Worm (Caenorhabditis elegans) whole organism, midembryonic: ENCODE measurements around the gene acdh-12.

Experiments
- T22C8.4 ChIP-seq: fragments of 200-800 bp; sonication (Bioruptor generic); IDR thresholded peaks from 2 replicates; pipeline ENCODE4 v1.3.6; 2022; ENCODE audit warnings: missing genetic modification characterization, missing compliant biosample characterization
- cog-1 ChIP-seq: sonication (generic microtip); optimal IDR thresholded peaks from 2 replicates; lab custom pipeline; 2016; ENCODE audit warnings: missing genetic modification characterization, missing compliant biosample characterization
- flt-1 ChIP-seq: fragments of 200-800 bp; sonication (Bioruptor generic); IDR thresholded peaks from 2 replicates; pipeline ENCODE4 v1.3.6; 2022; ENCODE audit warnings: missing genetic modification characterization, missing compliant biosample characterization
- klf-2 ChIP-seq: fragments of 200-800 bp; sonication (Bioruptor generic); conservative IDR thresholded peaks from 2 replicates; pipeline ENCODE4 v1.3.6; 2022; ENCODE audit warnings: missing genetic modification reagents, missing genetic modification characterization, missing compliant biosample characterization
- med-1 ChIP-seq: sonication (generic microtip); optimal IDR thresholded peaks from 2 replicates; lab custom pipeline; 2017; ENCODE audit warnings: missing genetic modification characterization, mild to moderate bottlenecking, missing compliant biosample characterization, antibody characterized with exemption, missing genetic modification reagents; ENCODE audit not compliant: insufficient read depth
- ref-1 ChIP-seq: fragments of 200-800 bp; sonication (Bioruptor generic); conservative IDR thresholded peaks from 2 replicates; pipeline ENCODE4 v1.3.6; 2022; ENCODE audit warnings: missing genetic modification reagents, missing genetic modification characterization, missing compliant biosample characterization
- tab-1 ChIP-seq: fragments of 200-800 bp; sonication (Bioruptor generic); IDR thresholded peaks from 2 replicates; pipeline ENCODE4 v1.3.6; 2022; ENCODE audit warnings: missing genetic modification characterization, missing compliant biosample characterization
- ztf-23 ChIP-seq: fragments of 200-800 bp; sonication (Bioruptor generic); IDR thresholded peaks from 2 replicates; pipeline ENCODE4 v1.3.6; 2022; ENCODE audit warnings: missing genetic modification reagents, missing genetic modification characterization, missing compliant biosample characterization
- ztf-29 ChIP-seq: fragments of 200-800 bp; sonication (Bioruptor generic); IDR thresholded peaks from 2 replicates; pipeline ENCODE4 v1.3.6; 2022; ENCODE audit warnings: missing genetic modification reagents, missing genetic modification characterization, missing compliant biosample characterization

Gene acdh-12

ce11 chrII:7225864-7226522 lies 30.6 kb upstream of the acdh-12 start, which contains the start of gene clh-3:
clh-3 (minus strand) TSS chrII:7225914.
- no peak for TF ChIP-seq med-1 (GFP tag; lab: Kevin White, UChicago)
- TF ChIP-seq ztf-29: no peak
- no peak for TF ChIP-seq tab-1 (GFP tag; lab: Robert Waterston, UW)
- no peak for TF ChIP-seq flt-1
- no peak for TF ChIP-seq ztf-23 (GFP tag; lab: Robert Waterston, UW)
- no peak for TF ChIP-seq klf-2 (GFP tag; lab: Robert Waterston, UW)
- TF ChIP-seq cog-1 (tag; lab: Kevin White, UChicago): no peak
- TF ChIP-seq T22C8.4 (GFP tag; lab: Robert Waterston, UW): no peak
- no peak for TF ChIP-seq ref-1

DNA sequence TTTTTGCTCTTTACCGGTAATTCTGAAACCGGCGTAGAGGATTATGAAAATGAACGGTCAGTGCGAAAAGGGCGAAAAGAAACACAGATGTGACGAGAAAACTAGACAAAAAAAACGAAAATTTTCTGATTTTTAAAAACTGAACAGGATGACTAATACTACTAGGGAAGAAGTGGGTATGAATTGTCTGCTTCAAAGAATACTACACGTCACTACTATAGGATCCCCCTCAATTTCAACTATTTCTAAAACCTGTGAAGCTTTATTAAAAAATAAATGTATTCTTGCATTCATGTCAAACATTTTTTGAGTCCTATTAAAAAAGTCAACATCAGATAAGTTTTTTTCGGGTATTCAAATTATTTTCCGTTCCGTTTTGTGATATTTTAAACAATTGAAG lies 28.6 kb upstream of the acdh-12 start:
- no peak for TF ChIP-seq med-1 (GFP tag; lab: Kevin White, UChicago)
- no peak for TF ChIP-seq cog-1 (tag; lab: Kevin White, UChicago)
- TF ChIP-seq ztf-29: no peak
- TF ChIP-seq tab-1 (GFP tag; lab: Robert Waterston, UW): no peak
- no peak for TF ChIP-seq T22C8.4 (GFP tag; lab: Robert Waterston, UW)
- no peak for TF ChIP-seq ref-1
- TF ChIP-seq ztf-23 (GFP tag; lab: Robert Waterston, UW): no peak
- no peak for TF ChIP-seq klf-2 (GFP tag; lab: Robert Waterston, UW)
- TF ChIP-seq flt-1: no peak

ce11 chrII:7217047-7217446 lies 21.6 kb upstream of the acdh-12 start, which contains the start of gene E04F6.10:
E04F6.10 (minus strand) TSS chrII:7217147.
- no peak for TF ChIP-seq med-1 (GFP tag; lab: Kevin White, UChicago)
- no peak for TF ChIP-seq ref-1
- no peak for TF ChIP-seq T22C8.4 (GFP tag; lab: Robert Waterston, UW)
- TF ChIP-seq tab-1 (GFP tag; lab: Robert Waterston, UW): no peak
- TF ChIP-seq cog-1 (tag; lab: Kevin White, UChicago): no peak
- no peak for TF ChIP-seq klf-2 (GFP tag; lab: Robert Waterston, UW)

DNA sequence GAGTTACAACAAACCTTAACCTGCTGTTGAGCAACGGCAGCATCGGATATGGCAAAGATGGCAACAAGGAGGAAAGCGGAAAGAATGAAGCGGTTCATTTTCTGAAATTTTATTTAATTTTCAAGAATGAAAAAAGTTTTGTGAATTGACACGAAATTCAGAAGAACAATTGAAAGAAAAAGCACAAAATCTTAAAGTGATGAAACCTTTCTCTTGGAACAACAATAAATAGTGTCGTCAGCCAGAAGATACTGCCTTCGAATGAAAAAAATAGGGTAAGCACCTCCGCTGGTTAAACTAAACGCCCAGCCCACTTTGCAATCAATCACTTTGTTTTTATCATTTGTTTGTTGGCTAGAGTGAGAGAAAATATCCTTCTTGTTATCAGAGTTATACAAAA lies 16.6 kb upstream of the acdh-12 start, which contains the start of gene E04F6.9:
Gene E04F6.9, minus strand, starts transcription at position 101 of the 400 bp plus-strand sequence.
- no peak for TF ChIP-seq med-1 (GFP tag; lab: Kevin White, UChicago)
- no peak for TF ChIP-seq ztf-29
- TF ChIP-seq ztf-23 (GFP tag; lab: Robert Waterston, UW): no peak
- no peak for TF ChIP-seq flt-1
- TF ChIP-seq ref-1: no peak
- TF ChIP-seq tab-1 (GFP tag; lab: Robert Waterston, UW): no peak
- no peak for TF ChIP-seq cog-1 (tag; lab: Kevin White, UChicago)
- TF ChIP-seq klf-2 (GFP tag; lab: Robert Waterston, UW): no peak
- TF ChIP-seq T22C8.4 (GFP tag; lab: Robert Waterston, UW): no peak

DNA sequence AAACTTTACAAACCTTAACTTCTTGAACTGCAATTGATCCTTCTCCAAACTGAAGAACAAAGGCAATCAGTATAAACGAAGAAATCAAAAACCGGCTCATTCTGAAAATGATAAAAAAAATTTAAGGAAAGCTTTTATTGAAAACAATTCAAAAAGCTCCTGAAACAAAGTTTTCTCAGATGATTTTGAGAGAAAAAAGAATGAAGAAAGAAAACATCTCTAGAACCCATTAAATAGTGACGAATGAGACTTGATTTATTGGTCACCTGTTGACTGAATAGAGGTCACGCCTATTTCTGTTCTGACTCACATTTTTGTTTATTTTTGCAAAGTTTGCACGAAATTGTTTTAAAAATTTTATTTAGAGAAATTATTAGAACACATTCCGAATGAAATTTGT lies 15.8 kb upstream of the acdh-12 start, which contains the start of gene E04F6.8:
Gene E04F6.8, minus strand, starts transcription at position 101 of the 400 bp plus-strand sequence.
- no peak for TF ChIP-seq tab-1 (GFP tag; lab: Robert Waterston, UW)
- no peak for TF ChIP-seq med-1 (GFP tag; lab: Kevin White, UChicago)
- TF ChIP-seq flt-1: no peak
- no peak for TF ChIP-seq ztf-23 (GFP tag; lab: Robert Waterston, UW)
- TF ChIP-seq klf-2 (GFP tag; lab: Robert Waterston, UW): no peak
- no peak for TF ChIP-seq T22C8.4 (GFP tag; lab: Robert Waterston, UW)
- no peak for TF ChIP-seq ztf-29
- TF ChIP-seq cog-1 (tag; lab: Kevin White, UChicago): no peak
- TF ChIP-seq ref-1: no peak

ce11 chrII:7210187-7210586 lies 14.7 kb upstream of the acdh-12 start, which contains the start of gene E04F6.15:
E04F6.15 (minus strand) TSS chrII:7210287.
- no peak for TF ChIP-seq ref-1

ce11 chrII:7208184-7208583 lies 12.7 kb upstream of the acdh-12 start, which contains the start of gene dhs-7:
dhs-7 (minus strand) TSS chrII:7208460.
- TF ChIP-seq tab-1 (GFP tag; lab: Robert Waterston, UW) (no peak), ztf-23 (GFP tag; lab: Robert Waterston, UW) (no peak), T22C8.4 (GFP tag; lab: Robert Waterston, UW) (no peak), flt-1 (no peak), ztf-29 (no peak), med-1 (GFP tag; lab: Kevin White, UChicago) (no peak), cog-1 (tag; lab: Kevin White, UChicago) (no peak), ref-1 (no peak), klf-2 (GFP tag; lab: Robert Waterston, UW) (no peak)

- TF ChIP-seq cog-1 (tag; lab: Kevin White, UChicago): no peak
- no peak for TF ChIP-seq tab-1 (GFP tag; lab: Robert Waterston, UW)
- TF ChIP-seq flt-1: no peak
- no peak for TF ChIP-seq T22C8.4 (GFP tag; lab: Robert Waterston, UW)
- no peak for TF ChIP-seq ztf-23 (GFP tag; lab: Robert Waterston, UW)
- no peak for TF ChIP-seq ztf-29
- TF ChIP-seq med-1 (GFP tag; lab: Kevin White, UChicago): no peak
- no peak for TF ChIP-seq ref-1
- TF ChIP-seq klf-2 (GFP tag; lab: Robert Waterston, UW): no peak
Observed at ce11 chrII:7207649-7208048, 12.2 kb upstream of the acdh-12 start.

- TF ChIP-seq ztf-23 (GFP tag; lab: Robert Waterston, UW): no peak
- TF ChIP-seq klf-2 (GFP tag; lab: Robert Waterston, UW): no peak
- TF ChIP-seq cog-1 (tag; lab: Kevin White, UChicago): no peak
- no peak for TF ChIP-seq med-1 (GFP tag; lab: Kevin White, UChicago)
- TF ChIP-seq flt-1: no peak
- no peak for TF ChIP-seq T22C8.4 (GFP tag; lab: Robert Waterston, UW)
- no peak for TF ChIP-seq ztf-29
- no peak for TF ChIP-seq tab-1 (GFP tag; lab: Robert Waterston, UW)
- TF ChIP-seq ref-1: no peak
Observed at ce11 chrII:7205388-7205787, 9.9 kb upstream of the acdh-12 start, which contains the start of gene srd-59. srd-59 (plus strand) TSS chrII:7205688.
